Worm (Caenorhabditis elegans) whole organism, young adult: ENCODE measurements around the gene Y39A1A.21.

Experiments
- ama-1 ChIP-seq, 3 experiments: fragments of 150-350 bp in 1 of 3; sonication (generic microtip) in 2 of 3; optimal IDR thresholded peaks; 2 replicates each; lab custom pipeline; 2014 to 2018; ENCODE audit warnings: missing biosample characterization in 2 of 3, missing genetic modification characterization in 2 of 3, missing genetic modification reagents in 2 of 3
- dpl-1 ChIP-seq: fragments of 150-350 bp; optimal IDR thresholded peaks from 2 replicates; lab custom pipeline; 2014; ENCODE audit warnings: missing biosample characterization, missing genetic modification reagents, missing genetic modification characterization
- mcd-1 ChIP-seq: fragments of 200-800 bp; sonication (Bioruptor generic); IDR thresholded peaks from 2 replicates; pipeline ENCODE4 v1.3.6; 2022; ENCODE audit warnings: missing genetic modification reagents, missing genetic modification characterization, missing compliant biosample characterization
- tbx-9 ChIP-seq: sonication (generic microtip); optimal IDR thresholded peaks from 2 replicates; lab custom pipeline; 2016; ENCODE audit warnings: borderline replicate concordance, missing genetic modification characterization, inconsistent platforms, missing compliant biosample characterization

ce11 chrIII:10658394-10658793, 48.4 kb downstream of the Y39A1A.21 start:
- TF ChIP-seq tbx-9 (tag; lab: Kevin White, UChicago) (no peak), mcd-1 (GFP tag; lab: Robert Waterston, UW) (no peak), ama-1 (optimal IDR thresholded peaks at IDR 0.05; lab: Kevin White, UChicago) (no peak), ama-1 (GFP tag; optimal IDR thresholded peaks at IDR 0.05; lab: Kevin White, UChicago) (no peak), dpl-1 (no peak)
